Worm (Caenorhabditis elegans) whole organism, dauer: Measurements from ENCODE around the gene C24B9.3.

ENCODE experiments used
- unc-62 ChIP-seq: sonication (generic microtip); optimal IDR thresholded peaks from 2 replicates; lab custom pipeline; 2017; ENCODE audit warnings: missing biosample characterization, missing genetic modification reagents, missing genetic modification characterization

C24B9.3 gene

DNA sequence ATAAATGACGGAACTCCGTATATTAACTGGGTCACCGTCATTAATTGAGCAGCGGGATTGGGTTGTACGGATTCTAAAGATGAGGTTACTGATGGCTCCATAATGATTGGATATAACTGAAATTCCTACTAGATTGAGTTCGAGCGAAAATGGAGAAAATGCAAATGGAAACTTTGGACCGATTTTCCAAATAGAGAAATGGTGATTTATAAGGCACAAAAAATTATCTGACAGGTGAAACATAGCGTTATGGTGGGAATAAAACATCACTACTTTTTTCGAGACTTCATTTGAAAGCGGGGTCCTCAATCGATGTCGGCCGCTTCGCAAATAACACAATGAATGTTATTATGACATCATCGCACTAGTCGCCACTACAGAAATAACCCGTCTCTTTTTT lies 11.2 kb upstream of the C24B9.3 start, which contains the start of gene srg-60:
Gene srg-60, minus strand, starts transcription at position 101 of the 400 bp plus-strand sequence.
- TF ChIP-seq unc-62 (GFP tag; lab: Kevin White, UChicago), result no peak

DNA sequence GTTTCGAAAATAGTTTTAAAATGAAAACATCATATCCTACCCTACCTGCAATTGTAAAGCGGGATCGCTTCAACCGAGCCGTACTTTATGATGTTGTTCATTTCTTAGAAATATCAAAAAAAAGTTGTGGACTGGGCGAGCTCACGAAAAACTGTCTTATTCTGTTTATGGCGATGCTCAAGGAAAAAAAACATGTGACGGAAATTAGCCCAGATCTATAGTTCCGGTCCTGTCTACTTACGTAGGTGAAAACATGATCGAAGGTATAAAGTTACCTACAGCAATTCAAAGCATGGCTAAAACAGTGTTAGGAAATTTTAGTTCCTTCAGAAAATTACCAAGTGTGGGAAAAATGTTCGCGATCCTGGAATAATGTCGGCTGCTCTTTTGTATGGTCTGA lies 9.4 kb upstream of the C24B9.3 start, which contains the start of gene srt-27:
Gene srt-27, minus strand, starts transcription at position 101 of the 400 bp plus-strand sequence.
- TF ChIP-seq unc-62 (GFP tag; lab: Kevin White, UChicago), result no peak

DNA sequence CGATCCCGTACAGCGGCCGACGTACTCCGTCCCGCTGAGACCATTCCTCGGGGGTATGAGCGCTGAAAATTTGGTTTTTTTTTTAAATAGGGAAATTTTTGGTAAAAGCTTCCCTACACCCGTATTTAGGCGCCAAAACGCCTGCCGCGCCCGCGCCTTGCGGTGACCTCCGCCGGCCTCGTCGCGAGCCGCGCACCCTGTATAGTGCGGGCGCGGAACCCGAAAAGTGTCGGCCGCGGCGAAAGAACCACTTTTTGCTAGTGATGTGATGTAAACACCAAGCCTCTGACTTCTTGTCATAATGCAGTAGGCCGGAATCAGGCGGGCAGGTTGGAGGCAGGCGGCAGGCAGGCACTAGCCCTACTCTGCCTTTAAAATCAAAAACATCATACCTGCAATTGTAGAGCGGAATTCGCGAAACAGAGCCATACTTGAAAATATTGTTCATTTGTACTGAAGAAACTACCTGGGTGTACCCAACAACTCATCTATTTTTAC lies 7.3 kb upstream of the C24B9.3 start, which contains the start of gene srt-29:
Gene srt-29, minus strand, starts transcription at position 448 of the 498 bp plus-strand sequence.
- TF ChIP-seq unc-62 (GFP tag; lab: Kevin White, UChicago), result no peak

DNA sequence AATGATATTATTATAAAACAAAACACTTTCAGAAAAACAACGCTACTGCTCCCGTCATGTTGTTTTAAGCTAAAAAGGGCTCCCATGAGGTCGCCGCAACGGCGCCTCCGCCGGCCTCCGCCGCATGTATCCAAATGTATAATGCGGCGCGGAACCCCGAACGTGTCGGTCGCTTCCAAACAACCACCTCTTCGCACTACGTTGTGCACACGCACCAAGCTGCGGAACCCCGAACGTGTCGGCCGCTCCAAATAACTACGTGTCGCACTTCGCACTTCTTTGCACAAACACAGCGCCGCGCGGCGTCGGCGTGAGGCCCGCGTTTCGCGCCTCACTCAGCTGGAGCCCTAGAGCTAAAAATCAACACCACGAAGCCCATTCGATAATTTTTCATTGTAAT lies 5.5 kb upstream of the C24B9.3 start:
- TF ChIP-seq unc-62 (GFP tag; lab: Kevin White, UChicago), result no peak

DNA sequence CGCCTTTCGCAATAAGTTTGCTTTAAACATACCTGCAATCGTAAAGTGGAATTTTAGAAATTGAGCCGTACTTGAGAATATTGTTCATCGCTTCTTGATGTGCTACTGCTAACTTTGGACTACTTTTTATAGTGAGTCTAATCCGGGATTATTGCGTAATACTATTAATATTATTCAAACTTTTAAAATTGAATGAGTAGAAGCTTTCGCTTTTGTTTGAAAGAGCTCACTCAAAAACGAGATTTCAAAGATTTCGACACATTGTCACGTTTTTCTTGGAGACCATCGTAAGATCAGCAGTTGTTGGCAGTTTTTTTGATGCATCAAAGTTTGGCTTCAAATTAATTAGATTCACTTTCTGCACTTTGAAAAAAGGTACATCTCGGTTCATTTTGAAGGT lies 2.1 kb upstream of the C24B9.3 start, which contains the start of gene srt-28:
Gene srt-28, minus strand, starts transcription at position 101 of the 400 bp plus-strand sequence.
- no peak for TF ChIP-seq unc-62 (GFP tag; lab: Kevin White, UChicago)

DNA sequence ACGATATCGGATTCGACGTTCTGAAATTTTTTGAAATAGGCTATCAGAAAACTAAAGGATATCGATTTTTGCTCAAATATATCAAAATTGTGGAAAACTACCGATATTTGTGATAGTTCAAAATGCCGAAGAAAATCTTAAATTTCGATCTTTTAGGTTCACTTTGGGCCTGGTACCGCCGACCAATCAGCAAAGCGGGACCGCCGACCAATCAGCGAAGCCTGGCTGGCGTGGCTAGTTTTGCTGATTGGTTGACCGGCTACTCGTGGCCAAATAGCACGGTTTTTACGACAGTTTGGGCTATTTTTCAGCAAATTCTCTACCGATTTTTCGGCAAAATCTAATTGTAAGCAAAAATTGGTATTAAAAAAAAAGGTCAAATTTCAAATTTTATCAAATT lies 1.2 kb downstream of the C24B9.3 start:
- TF ChIP-seq unc-62 (GFP tag; lab: Kevin White, UChicago), result no peak

DNA sequence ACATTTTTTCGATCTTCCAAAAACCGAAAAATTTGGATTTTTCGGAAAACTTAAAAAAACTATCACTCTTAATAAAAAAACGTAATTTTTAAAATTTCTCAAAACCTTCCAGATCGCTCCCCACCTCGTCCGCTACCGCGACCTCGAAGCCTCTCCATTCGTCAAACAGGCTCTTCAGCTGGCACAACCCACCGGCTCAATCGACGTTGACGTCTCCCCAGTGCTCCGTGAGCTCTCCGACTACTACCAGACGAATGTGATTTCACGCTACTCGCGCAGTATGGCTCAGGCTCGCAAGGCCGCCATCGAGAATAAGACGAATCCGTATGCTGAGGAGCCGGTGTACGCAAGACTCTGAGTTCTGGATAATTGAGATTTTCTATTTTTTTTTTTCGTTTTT lies 5.0 kb downstream of the C24B9.3 start:
- TF ChIP-seq unc-62 (GFP tag; lab: Kevin White, UChicago), result no peak

DNA sequence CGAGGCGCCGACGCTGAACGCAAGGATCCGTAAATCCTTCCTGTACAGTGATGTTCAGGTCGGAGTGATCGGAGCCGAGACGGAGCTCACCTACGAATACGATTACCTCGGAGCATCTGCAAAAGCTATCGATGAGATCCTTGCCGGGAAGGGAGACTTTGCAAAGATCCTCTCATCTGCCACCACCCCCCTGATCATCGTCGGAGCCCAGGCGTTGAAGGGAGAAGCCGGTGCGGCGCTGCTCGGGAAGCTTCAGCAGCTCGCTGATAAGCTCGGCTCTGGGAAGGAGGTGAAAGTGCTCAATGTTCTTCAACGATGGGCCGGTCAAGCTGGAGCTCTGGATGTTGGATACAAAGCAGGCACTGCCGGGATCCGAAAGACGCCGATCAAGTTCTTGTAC lies 8.1 kb downstream of the C24B9.3 start:
- TF ChIP-seq unc-62 (GFP tag; lab: Kevin White, UChicago), result no peak

DNA sequence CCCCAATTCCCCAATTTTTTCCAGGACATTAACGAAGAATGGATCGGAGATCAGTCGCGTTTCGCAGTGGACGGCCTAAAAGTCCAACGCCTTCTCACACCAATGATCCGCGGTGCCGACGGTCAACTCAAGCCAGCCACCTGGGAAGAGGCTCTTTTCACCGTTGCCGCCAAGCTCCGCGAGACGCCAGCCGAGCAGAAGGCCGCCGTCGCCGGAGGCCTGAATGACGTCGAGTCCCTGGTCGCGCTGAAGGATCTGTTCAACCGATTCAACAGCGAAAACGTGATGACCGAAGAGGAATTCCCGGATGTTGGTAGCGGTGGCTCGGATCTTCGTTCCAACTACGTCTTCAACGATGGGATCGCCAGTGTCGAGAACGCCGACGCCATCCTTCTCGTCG lies 8.5 kb downstream of the C24B9.3 start:
- TF ChIP-seq unc-62 (GFP tag; lab: Kevin White, UChicago), result no peak

DNA sequence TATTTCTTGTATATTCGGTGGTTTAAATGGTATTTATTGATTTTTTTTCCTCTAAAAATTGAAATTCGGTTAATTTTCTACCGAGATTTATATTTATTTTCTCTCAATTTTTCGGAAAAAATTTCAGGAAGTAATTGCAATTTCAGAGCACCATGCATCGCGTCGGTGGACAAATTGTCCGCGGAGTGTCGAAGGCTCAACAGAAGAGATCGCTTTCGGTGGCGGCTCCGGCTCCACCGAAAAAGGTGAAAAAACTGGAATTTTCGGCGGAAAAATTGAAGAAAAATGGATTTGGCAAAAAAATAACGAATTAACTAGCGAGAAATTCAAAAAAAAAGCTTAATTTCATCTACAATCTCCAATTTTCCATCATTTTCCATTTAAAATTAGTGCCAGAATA lies 12.6 kb downstream of the C24B9.3 start, which contains the start of gene nuo-5:
Gene nuo-5, plus strand, starts transcription at position 147 of the 400 bp plus-strand sequence.
- TF ChIP-seq unc-62 (GFP tag; lab: Kevin White, UChicago), result no peak

DNA sequence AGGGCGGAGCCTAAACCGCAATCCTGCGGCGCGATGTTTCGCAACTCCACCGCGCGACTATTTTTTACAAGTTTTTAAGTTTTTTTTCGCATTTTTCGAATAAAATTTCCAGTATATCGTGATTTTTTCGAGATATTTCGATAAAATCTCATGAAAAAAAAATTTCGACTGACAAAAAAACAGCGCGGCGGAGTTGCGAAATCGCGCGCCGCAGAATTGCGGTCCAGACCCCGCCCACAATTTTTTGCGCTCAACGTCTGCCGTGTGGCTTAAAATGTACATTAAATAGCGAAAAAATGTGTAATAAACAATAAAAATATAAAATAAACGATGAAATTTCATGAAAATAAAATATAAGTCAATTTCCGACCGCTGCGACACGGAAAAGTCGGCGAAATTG lies 13.7 kb downstream of the C24B9.3 start:
- TF ChIP-seq unc-62 (GFP tag; lab: Kevin White, UChicago), result no peak

DNA sequence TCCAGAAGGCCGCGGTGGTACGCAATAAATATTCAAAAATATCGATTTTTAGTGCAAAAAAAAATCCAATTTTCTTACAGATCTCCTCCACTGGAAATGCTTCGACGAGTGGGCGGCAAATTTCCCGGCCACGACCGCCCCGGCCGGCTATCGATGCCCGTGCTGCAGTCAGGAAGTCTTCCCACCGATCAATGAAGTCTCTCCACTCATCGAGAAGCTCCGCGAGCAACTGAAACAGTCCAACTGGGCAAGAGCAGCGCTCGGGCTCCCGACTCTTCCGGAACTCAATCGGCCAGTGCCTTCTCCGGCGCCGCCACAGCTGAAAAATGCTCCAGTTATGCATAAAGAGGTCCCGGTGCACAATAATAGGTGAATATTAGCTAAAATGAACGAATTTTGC lies 15.5 kb downstream of the C24B9.3 start, which contains the start of gene Y45G12B.3:
Gene Y45G12B.3, minus strand, starts transcription at position 320 of the 400 bp plus-strand sequence.
- TF ChIP-seq unc-62 (GFP tag; lab: Kevin White, UChicago), result no peak

DNA sequence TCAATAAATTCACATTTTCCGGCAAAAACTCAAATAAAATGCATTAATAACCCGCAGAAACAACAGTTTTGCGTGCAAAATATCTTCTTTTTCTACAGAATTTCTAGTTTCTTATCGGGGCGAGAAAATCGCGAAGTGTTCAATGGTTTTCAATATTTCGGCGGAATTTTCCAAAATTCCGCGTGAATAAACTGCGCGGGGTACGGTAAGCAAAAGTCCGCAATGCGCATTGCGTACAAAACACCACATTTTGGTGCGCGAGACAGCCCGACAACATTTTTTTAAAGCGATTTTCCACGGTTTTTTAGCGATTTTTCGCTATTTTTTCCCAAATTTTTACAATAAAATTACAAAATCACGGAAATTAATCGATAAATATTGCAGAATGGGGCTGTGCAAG lies 17.0 kb downstream of the C24B9.3 start, which contains the start of gene Y45G12B.2:
Gene Y45G12B.2, plus strand, starts transcription at position 383 of the 400 bp plus-strand sequence.
- TF ChIP-seq unc-62 (GFP tag; lab: Kevin White, UChicago), result no peak

DNA sequence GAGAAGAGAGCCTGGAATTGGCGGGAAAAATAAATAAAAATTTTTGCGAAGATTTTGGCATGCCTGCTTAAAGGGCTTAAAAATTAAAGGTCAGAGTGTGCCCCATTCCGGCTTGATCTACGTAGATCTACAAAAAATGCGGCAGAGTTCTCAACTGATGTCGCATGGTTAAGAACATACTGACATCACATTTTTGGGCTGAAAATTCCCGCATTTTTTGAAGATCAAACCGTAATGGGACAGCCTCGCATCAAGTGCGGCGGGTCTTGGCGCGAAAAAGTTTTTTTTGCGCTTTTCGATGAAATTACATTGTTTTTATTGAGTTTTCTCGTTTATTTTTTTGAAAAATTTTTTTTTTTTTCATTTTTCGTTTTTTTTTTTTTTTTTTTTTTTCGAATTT lies 20.5 kb downstream of the C24B9.3 start:
- TF ChIP-seq unc-62 (GFP tag; lab: Kevin White, UChicago), result no peak

DNA sequence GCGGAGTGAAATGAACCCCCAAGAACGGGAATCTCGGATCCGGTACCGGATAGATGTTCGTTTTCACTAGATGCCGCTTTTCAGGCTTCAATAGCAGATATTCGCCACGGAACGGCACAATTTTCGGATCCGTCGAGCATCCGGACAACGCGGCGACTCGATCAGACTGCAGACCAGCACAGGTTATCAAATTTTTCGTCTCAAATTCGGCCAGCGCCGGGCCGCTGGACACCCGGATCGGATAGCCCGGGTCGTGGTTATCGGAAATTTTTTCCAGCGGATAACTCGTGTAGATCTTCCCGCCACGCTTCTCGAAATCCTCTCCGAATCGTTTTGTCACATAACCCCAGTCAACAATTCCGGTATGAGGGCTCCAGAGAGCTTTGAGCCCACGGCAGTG lies 20.9 kb downstream of the C24B9.3 start:
- no peak for TF ChIP-seq unc-62 (GFP tag; lab: Kevin White, UChicago)

DNA sequence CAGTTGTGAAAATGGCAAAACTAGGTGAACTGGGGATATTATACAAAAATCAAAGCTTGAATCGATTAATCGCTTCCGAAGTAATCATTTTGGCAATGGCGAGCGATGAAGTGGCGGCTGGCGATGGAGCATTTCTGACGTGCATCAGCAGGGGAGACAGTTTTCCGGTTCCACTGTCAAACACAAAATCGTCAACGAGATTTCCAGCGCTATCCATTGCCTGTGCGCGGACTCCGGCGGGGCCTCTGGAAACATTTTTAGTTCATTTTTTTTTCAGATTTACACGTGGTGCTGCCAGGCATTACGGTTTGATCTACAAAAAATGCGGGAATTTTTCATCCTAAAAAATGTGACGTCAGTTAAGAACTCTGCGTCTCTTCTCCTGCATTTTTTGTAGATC lies 22.8 kb downstream of the C24B9.3 start:
- no peak for TF ChIP-seq unc-62 (GFP tag; lab: Kevin White, UChicago)

DNA sequence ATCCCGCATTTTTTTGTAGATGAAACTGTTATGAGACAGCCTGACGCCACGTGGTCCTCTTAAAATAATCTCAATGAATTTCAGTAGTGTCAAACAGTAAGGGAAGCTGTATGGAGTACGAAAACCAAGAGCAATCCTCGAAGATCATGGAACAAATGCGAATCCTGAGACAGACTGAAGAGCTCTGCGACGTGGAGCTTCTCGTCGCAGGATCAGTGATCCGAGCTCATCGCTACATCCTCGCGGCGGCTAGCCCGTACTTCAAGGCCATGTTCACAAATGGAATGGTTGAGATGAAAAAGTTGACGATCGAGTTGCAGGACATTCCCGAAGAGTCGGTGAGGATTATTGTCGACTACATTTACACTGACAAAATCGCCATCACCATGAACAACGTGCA lies 27.2 kb downstream of the C24B9.3 start:
- TF ChIP-seq unc-62 (GFP tag; lab: Kevin White, UChicago), result no peak
